Worm (Caenorhabditis elegans) whole organism, L3 larva: ENCODE data around the gene rfl-1.

Experiments used
- R02D3.7 ChIP-seq: fragments of 150-350 bp; optimal IDR thresholded peaks from 2 replicates; lab custom pipeline; 2014; ENCODE audit warnings: missing biosample characterization, missing genetic modification characterization
- ZK546.5 ChIP-seq: sonication (generic microtip); optimal IDR thresholded peaks from 2 replicates; lab custom pipeline; 2017; ENCODE audit warnings: missing biosample characterization, missing genetic modification characterization
- aly-2 ChIP-seq: fragments of 150-350 bp; optimal IDR thresholded peaks from 2 replicates; lab custom pipeline; 2014; ENCODE audit warnings: missing biosample characterization, missing genetic modification characterization
- ama-1 ChIP-seq: fragments of 150-350 bp; optimal IDR thresholded peaks from 2 replicates; lab custom pipeline; 2018
- ceh-16 ChIP-seq: sonication (generic microtip); optimal IDR thresholded peaks from 2 replicates; lab custom pipeline; 2017; ENCODE audit warnings: missing biosample characterization, missing genetic modification characterization
- ceh-28 ChIP-seq: fragments of 150-350 bp; optimal IDR thresholded peaks from 2 replicates; lab custom pipeline; 2014; ENCODE audit warnings: missing biosample characterization, missing genetic modification reagents, missing genetic modification characterization
- ceh-82 ChIP-seq: fragments of 150-350 bp; optimal IDR thresholded peaks from 2 replicates; lab custom pipeline; 2014; ENCODE audit warnings: missing biosample characterization, missing genetic modification characterization
- ceh-9 ChIP-seq: sonication (generic microtip); optimal IDR thresholded peaks from 2 replicates; lab custom pipeline; 2018; ENCODE audit warnings: missing biosample characterization, missing genetic modification characterization
- daf-12 ChIP-seq: fragments of 150-350 bp; optimal IDR thresholded peaks from 2 replicates; lab custom pipeline; 2014; ENCODE audit warnings: missing biosample characterization, missing genetic modification reagents, missing genetic modification characterization
- egl-27 ChIP-seq: sonication (generic microtip); optimal IDR thresholded peaks from 4 replicates; lab custom pipeline; 2017; ENCODE audit warnings: missing biosample characterization, missing genetic modification reagents, missing genetic modification characterization
- egl-5 ChIP-seq: fragments of 150-350 bp; optimal IDR thresholded peaks from 2 replicates; lab custom pipeline; 2017; ENCODE audit warnings: missing biosample characterization, missing genetic modification reagents, missing genetic modification characterization, inconsistent platforms
- elt-1 ChIP-seq: fragments of 150-350 bp; optimal IDR thresholded peaks from 2 replicates; lab custom pipeline; 2014; ENCODE audit warnings: missing biosample characterization, missing genetic modification characterization
- elt-2 ChIP-seq: sonication (generic microtip); optimal IDR thresholded peaks from 2 replicates; lab custom pipeline; 2016; ENCODE audit warnings: missing genetic modification reagents, mild to moderate bottlenecking, missing genetic modification characterization, missing compliant biosample characterization
- elt-3 ChIP-seq, 3 experiments: fragments of 150-350 bp in 1 of 3; sonication (generic microtip) in 2 of 3; optimal IDR thresholded peaks; 2 replicates in 2 of 3; 4 replicates in 1 of 3; lab custom pipeline; 2014 to 2017; ENCODE audit warnings: missing biosample characterization in 3 of 3, missing genetic modification characterization in 3 of 3
- eor-1 ChIP-seq, 2 experiments: fragments of 150-350 bp; optimal IDR thresholded peaks; 2 replicates each; lab custom pipeline; 2014 to 2018; ENCODE audit warnings: missing biosample characterization in 2 of 2, missing genetic modification characterization in 2 of 2
- fkh-10 ChIP-seq: sonication (generic microtip); optimal IDR thresholded peaks from 2 replicates; lab custom pipeline; 2017; ENCODE audit warnings: missing biosample characterization, missing genetic modification reagents, missing genetic modification characterization
- fkh-2 ChIP-seq: fragments of 150-350 bp; optimal IDR thresholded peaks from 2 replicates; lab custom pipeline; 2014; ENCODE audit warnings: missing biosample characterization, missing genetic modification reagents, missing genetic modification characterization
- fos-1 ChIP-seq: fragments of 150-350 bp; optimal IDR thresholded peaks from 2 replicates; lab custom pipeline; 2014; ENCODE audit warnings: missing biosample characterization, missing genetic modification characterization
- hmg-11 ChIP-seq: sonication (generic microtip); optimal IDR thresholded peaks from 2 replicates; lab custom pipeline; 2016; ENCODE audit warnings: missing genetic modification characterization, missing compliant biosample characterization
- jun-1 ChIP-seq: fragments of 150-350 bp; optimal IDR thresholded peaks from 2 replicates; lab custom pipeline; 2014; ENCODE audit warnings: missing biosample characterization, missing genetic modification reagents, missing genetic modification characterization
- lin-15B ChIP-seq: fragments of 150-350 bp; optimal IDR thresholded peaks from 2 replicates; lab custom pipeline; 2014; ENCODE audit warnings: missing biosample characterization, missing genetic modification characterization
- lin-39 ChIP-seq: fragments of 150-350 bp; optimal IDR thresholded peaks from 2 replicates; lab custom pipeline; 2018; ENCODE audit warnings: missing biosample characterization, missing genetic modification reagents, missing genetic modification characterization
- lsy-12 ChIP-seq: sonication (generic microtip); optimal IDR thresholded peaks from 2 replicates; lab custom pipeline; 2016; ENCODE audit warnings: mild to moderate bottlenecking, missing genetic modification characterization, missing compliant biosample characterization
- mdl-1 ChIP-seq: fragments of 150-350 bp; optimal IDR thresholded peaks from 2 replicates; lab custom pipeline; 2014; ENCODE audit warnings: missing biosample characterization, missing genetic modification characterization
- mml-1 ChIP-seq: fragments of 150-350 bp; sonication (generic microtip); optimal IDR thresholded peaks from 3 replicates; lab custom pipeline; 2014; ENCODE audit warnings: missing biosample characterization, missing genetic modification characterization
- nfya-1 ChIP-seq: sonication (generic microtip); optimal IDR thresholded peaks from 2 replicates; lab custom pipeline; 2017; ENCODE audit warnings: missing genetic modification characterization, mild to moderate bottlenecking, missing compliant biosample characterization, antibody characterized with exemption, moderate library complexity; ENCODE audit not compliant: insufficient read depth
- nhr-11 ChIP-seq: fragments of 150-350 bp; optimal IDR thresholded peaks from 2 replicates; lab custom pipeline; 2014; ENCODE audit warnings: missing biosample characterization, missing genetic modification characterization
- nhr-12 ChIP-seq: fragments of 150-350 bp; optimal IDR thresholded peaks from 2 replicates; lab custom pipeline; 2014; ENCODE audit warnings: missing biosample characterization, missing genetic modification characterization
- nhr-23 ChIP-seq: fragments of 150-350 bp; optimal IDR thresholded peaks from 2 replicates; lab custom pipeline; 2014; ENCODE audit warnings: missing biosample characterization, missing genetic modification reagents, missing genetic modification characterization
- nhr-25 ChIP-seq: sonication (generic microtip); optimal IDR thresholded peaks from 2 replicates; lab custom pipeline; 2017; ENCODE audit warnings: missing biosample characterization, missing genetic modification characterization
- nhr-28 ChIP-seq: fragments of 150-350 bp; optimal IDR thresholded peaks from 2 replicates; lab custom pipeline; 2014; ENCODE audit warnings: missing biosample characterization, missing genetic modification characterization
- nhr-43 ChIP-seq: sonication (generic microtip); optimal IDR thresholded peaks from 2 replicates; lab custom pipeline; 2016; ENCODE audit warnings: mild to moderate bottlenecking, missing genetic modification characterization, missing compliant biosample characterization; ENCODE audit not compliant: poor library complexity, severe bottlenecking
- nhr-67 ChIP-seq: fragments of 150-350 bp; optimal IDR thresholded peaks from 2 replicates; lab custom pipeline; 2014; ENCODE audit warnings: missing biosample characterization, missing genetic modification characterization
- nhr-76 ChIP-seq: fragments of 150-350 bp; sonication (generic microtip); optimal IDR thresholded peaks from 5 replicates; lab custom pipeline; 2014; ENCODE audit warnings: missing biosample characterization, missing genetic modification characterization
- nhr-77 ChIP-seq: fragments of 150-350 bp; optimal IDR thresholded peaks from 2 replicates; lab custom pipeline; 2014; ENCODE audit warnings: missing biosample characterization, missing genetic modification characterization
- pha-4 ChIP-seq: fragments of 150-350 bp; optimal IDR thresholded peaks from 2 replicates; lab custom pipeline; 2014; ENCODE audit warnings: missing biosample characterization, missing genetic modification reagents, missing genetic modification characterization
- pqm-1 ChIP-seq: fragments of 150-350 bp; optimal IDR thresholded peaks from 2 replicates; lab custom pipeline; 2017; ENCODE audit warnings: missing biosample characterization, missing genetic modification characterization, inconsistent platforms
- sea-2 ChIP-seq: fragments of 150-350 bp; sonication (generic microtip); optimal IDR thresholded peaks from 4 replicates; lab custom pipeline; 2014; ENCODE audit warnings: missing biosample characterization, missing genetic modification reagents, missing genetic modification characterization
- skn-1 ChIP-seq: fragments of 150-350 bp; optimal IDR thresholded peaks from 2 replicates; lab custom pipeline; 2014; ENCODE audit warnings: missing biosample characterization, missing genetic modification characterization
- snpc-4 ChIP-seq: fragments of 150-350 bp; optimal IDR thresholded peaks from 2 replicates; lab custom pipeline; 2014; ENCODE audit warnings: missing biosample characterization, missing genetic modification characterization
- tbx-2 ChIP-seq: sonication (generic microtip); optimal IDR thresholded peaks from 2 replicates; lab custom pipeline; 2016; ENCODE audit warnings: mild to moderate bottlenecking, missing genetic modification characterization, missing compliant biosample characterization
- unc-39 ChIP-seq: sonication (generic microtip); optimal IDR thresholded peaks from 4 replicates; lab custom pipeline; 2017; ENCODE audit warnings: missing biosample characterization, missing genetic modification characterization
- unc-62 ChIP-seq: fragments of 150-350 bp; sonication (generic microtip); optimal IDR thresholded peaks from 4 replicates; lab custom pipeline; 2014; ENCODE audit warnings: missing biosample characterization, missing genetic modification reagents, missing genetic modification characterization
- zag-1 ChIP-seq: fragments of 150-350 bp; optimal IDR thresholded peaks from 2 replicates; lab custom pipeline; 2014; ENCODE audit warnings: missing biosample characterization, missing genetic modification characterization
- ztf-11 ChIP-seq: fragments of 150-350 bp; optimal IDR thresholded peaks from 2 replicates; lab custom pipeline; 2014; ENCODE audit warnings: missing biosample characterization, missing genetic modification characterization
- ztf-4 ChIP-seq: fragments of 150-350 bp; optimal IDR thresholded peaks from 2 replicates; lab custom pipeline; 2014; ENCODE audit warnings: missing biosample characterization, missing genetic modification characterization

rfl-1 gene

ce11 chrIII:7021156-7021637, at the start of gene rfl-1:
Gene rfl-1 (plus strand): TSS chrIII:7021206.
- TF ChIP-seq unc-39 (tag; lab: Kevin White, UChicago), result no peak
- peak; percentile 66 for TF ChIP-seq egl-5 (tag; lab: Kevin White, UChicago)
- TF ChIP-seq elt-2, result peak; percentile 12
- TF ChIP-seq pqm-1 (tag; lab: Kevin White, UChicago), result peak; percentile 32
- TF ChIP-seq jun-1 (tag; lab: Kevin White, UChicago), result no peak
- TF ChIP-seq nhr-12 (tag; lab: Kevin White, UChicago), result no peak
- TF ChIP-seq nhr-76 (tag; lab: Kevin White, UChicago), result no peak
- TF ChIP-seq ceh-9 (tag; lab: Kevin White, UChicago), result no peak
- TF ChIP-seq egl-27 (tag; lab: Kevin White, UChicago), result no peak
- TF ChIP-seq mml-1 (tag; lab: Kevin White, UChicago), result no peak
- no peak for TF ChIP-seq ceh-16 (tag; lab: Kevin White, UChicago)
- peak; percentile 70 for TF ChIP-seq skn-1 (tag; lab: Kevin White, UChicago)
- peak; percentile 81 for TF ChIP-seq lin-39 (tag; lab: Kevin White, UChicago)
- no peak for TF ChIP-seq nhr-77 (tag; lab: Kevin White, UChicago)
- TF ChIP-seq R02D3.7 (tag; lab: Kevin White, UChicago), result peak; percentile 94
- no peak for TF ChIP-seq ceh-82 (tag; lab: Kevin White, UChicago)
- TF ChIP-seq hmg-11 (tag; lab: Kevin White, UChicago), result peak; percentile 28
- TF ChIP-seq nfya-1, result peak; percentile 68
- TF ChIP-seq mdl-1 (tag; lab: Kevin White, UChicago), result no peak
- no peak for TF ChIP-seq ZK546.5 (tag; lab: Kevin White, UChicago)
- peak; percentile 44 for TF ChIP-seq ceh-28 (tag; lab: Kevin White, UChicago)
- TF ChIP-seq lsy-12 (tag; lab: Kevin White, UChicago), result no peak
- peak; percentile 80 for TF ChIP-seq lin-15B (tag; lab: Kevin White, UChicago)
- peak; percentile 23 for TF ChIP-seq nhr-25 (tag; lab: Kevin White, UChicago)
- peak; percentile 78 for TF ChIP-seq pha-4 (tag; lab: Kevin White, UChicago)

DNA sequence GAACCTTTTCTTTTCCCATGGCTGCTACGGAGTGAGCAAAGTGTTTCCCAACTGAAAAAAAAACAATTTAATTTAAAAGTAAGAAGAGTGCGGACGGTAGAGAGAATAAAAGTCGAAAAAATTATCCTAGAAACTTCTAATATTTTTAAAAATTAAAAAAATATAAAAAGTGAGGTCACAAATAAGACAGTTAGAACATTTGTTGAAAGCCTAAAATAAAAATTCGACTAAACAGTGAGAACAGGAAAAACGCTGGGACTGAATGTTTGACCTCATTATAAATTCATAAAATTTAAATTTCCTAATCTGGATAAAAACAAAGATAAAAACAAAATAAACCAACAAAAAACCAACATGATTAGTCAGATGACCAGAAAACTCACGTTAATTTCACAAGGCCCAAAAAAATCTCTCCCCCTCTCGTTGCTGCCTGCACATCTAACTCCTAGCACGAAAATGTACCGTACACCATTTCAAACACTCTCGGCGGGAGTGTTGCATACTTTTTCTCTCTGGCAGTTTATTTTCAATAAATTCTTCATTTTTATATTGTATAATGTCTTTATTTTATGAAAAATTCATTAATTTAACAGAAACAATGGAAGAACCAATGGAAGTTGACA, 49.2 kb upstream of the rfl-1 start, which contains the start of the genes eef-1A.1 and rfc-4:
Gene eef-1A.1, minus strand, starts transcription at position 51 of the 623 bp plus-strand sequence.
Gene rfc-4, plus strand, starts transcription at position 592 of the 623 bp plus-strand sequence.
- TF ChIP-seq nhr-23 (tag; lab: Kevin White, UChicago), result peak; percentile 99
- peak in 1 of 3 experiments; percentile 65 for TF ChIP-seq elt-3 (tag; optimal IDR thresholded peaks at IDR 0.05; lab: Kevin White, UChicago)
- peak; percentile 98 for TF ChIP-seq lin-39 (tag; lab: Kevin White, UChicago)
- peak; percentile 95 for TF ChIP-seq lsy-12 (tag; lab: Kevin White, UChicago)
- TF ChIP-seq ztf-4 (tag; lab: Kevin White, UChicago), result peak; percentile 60
- TF ChIP-seq nhr-43 (tag; lab: Kevin White, UChicago), result peak; percentile 86
- TF ChIP-seq pqm-1 (tag; lab: Kevin White, UChicago), result peak; percentile 96
- peak; percentile 79 for TF ChIP-seq ama-1 (lab: Kevin White, UChicago)
- peak; percentile 59 for TF ChIP-seq ceh-16 (tag; lab: Kevin White, UChicago)
- peak; percentile 21 for TF ChIP-seq mdl-1 (tag; lab: Kevin White, UChicago)
- peak; percentile 71 for TF ChIP-seq tbx-2
- peak; percentile 94 for TF ChIP-seq R02D3.7 (tag; lab: Kevin White, UChicago)
- TF ChIP-seq ztf-11 (tag; lab: Kevin White, UChicago), result no peak
- peak; percentile 47 for TF ChIP-seq unc-62 (GFP tag; lab: Kevin White, UChicago)
- peak; percentile 59 for TF ChIP-seq aly-2 (tag; lab: Kevin White, UChicago)
- no peak for TF ChIP-seq zag-1 (tag; lab: Kevin White, UChicago)
- peak; percentile 82 for TF ChIP-seq elt-2
- TF ChIP-seq egl-27 (tag; lab: Kevin White, UChicago), result peak; percentile 36
- no peak for TF ChIP-seq nhr-67
- TF ChIP-seq nhr-77 (tag; lab: Kevin White, UChicago), result peak; percentile 19
- peak; percentile 99 for TF ChIP-seq nfya-1
- TF ChIP-seq nhr-11, result peak; percentile 88
- no peak for TF ChIP-seq fkh-2 (tag; lab: Kevin White, UChicago)
- TF ChIP-seq nhr-76 (tag; lab: Kevin White, UChicago), result peak; percentile 41
- TF ChIP-seq nhr-25 (tag; lab: Kevin White, UChicago), result peak; percentile 98
- TF ChIP-seq egl-5 (tag; lab: Kevin White, UChicago), result peak; percentile 99
- TF ChIP-seq jun-1 (tag; lab: Kevin White, UChicago), result peak; percentile 93
- TF ChIP-seq lin-15B (tag; lab: Kevin White, UChicago), result peak; percentile 99
- no peak for TF ChIP-seq eor-1 (tag; optimal IDR thresholded peaks at IDR 0.05; lab: Kevin White, UChicago)
- peak; percentile 72 for TF ChIP-seq ceh-82 (tag; lab: Kevin White, UChicago)
- no peak for TF ChIP-seq mml-1 (tag; lab: Kevin White, UChicago)
- peak; percentile 94 for TF ChIP-seq skn-1 (tag; lab: Kevin White, UChicago)
- peak; percentile 77 for TF ChIP-seq ceh-28 (tag; lab: Kevin White, UChicago)
- peak; percentile 91 for TF ChIP-seq snpc-4 (tag; lab: Kevin White, UChicago)
- no peak for TF ChIP-seq ceh-9 (tag; lab: Kevin White, UChicago)
- no peak for TF ChIP-seq nhr-12 (tag; lab: Kevin White, UChicago)
- TF ChIP-seq hmg-11 (tag; lab: Kevin White, UChicago), result peak; percentile 85
- no peak for TF ChIP-seq sea-2
- no peak for TF ChIP-seq daf-12 (tag; lab: Kevin White, UChicago)
- TF ChIP-seq pha-4 (tag; lab: Kevin White, UChicago), result peak; percentile 100
- TF ChIP-seq fkh-10, result peak; percentile 90
- TF ChIP-seq ZK546.5 (tag; lab: Kevin White, UChicago), result peak; percentile 97
- TF ChIP-seq elt-1 (tag; lab: Kevin White, UChicago), result peak; percentile 70
- TF ChIP-seq nhr-28 (tag; lab: Kevin White, UChicago), result no peak
- TF ChIP-seq fos-1 (tag; lab: Kevin White, UChicago), result peak; percentile 51
